Worm (Caenorhabditis elegans) whole organism, L3 larva: ENCODE results near the gene clec-128.

Experiments
- aly-2 ChIP-seq: fragments of 150-350 bp; optimal IDR thresholded peaks from 2 replicates; lab custom pipeline; 2014; ENCODE audit warnings: missing biosample characterization, missing genetic modification characterization
- ceh-16 ChIP-seq: sonication (generic microtip); optimal IDR thresholded peaks from 2 replicates; lab custom pipeline; 2017; ENCODE audit warnings: missing biosample characterization, missing genetic modification characterization
- daf-12 ChIP-seq: fragments of 150-350 bp; optimal IDR thresholded peaks from 2 replicates; lab custom pipeline; 2014; ENCODE audit warnings: missing biosample characterization, missing genetic modification reagents, missing genetic modification characterization
- lin-15B ChIP-seq: fragments of 150-350 bp; optimal IDR thresholded peaks from 2 replicates; lab custom pipeline; 2014; ENCODE audit warnings: missing biosample characterization, missing genetic modification characterization
- lin-39 ChIP-seq: fragments of 150-350 bp; optimal IDR thresholded peaks from 2 replicates; lab custom pipeline; 2018; ENCODE audit warnings: missing biosample characterization, missing genetic modification reagents, missing genetic modification characterization
- mml-1 ChIP-seq: fragments of 150-350 bp; sonication (generic microtip); optimal IDR thresholded peaks from 3 replicates; lab custom pipeline; 2014; ENCODE audit warnings: missing biosample characterization, missing genetic modification characterization
- nfya-1 ChIP-seq: sonication (generic microtip); optimal IDR thresholded peaks from 2 replicates; lab custom pipeline; 2017; ENCODE audit warnings: missing genetic modification characterization, mild to moderate bottlenecking, missing compliant biosample characterization, antibody characterized with exemption, moderate library complexity; ENCODE audit not compliant: insufficient read depth
- nhr-28 ChIP-seq: fragments of 150-350 bp; optimal IDR thresholded peaks from 2 replicates; lab custom pipeline; 2014; ENCODE audit warnings: missing biosample characterization, missing genetic modification characterization
- pha-4 ChIP-seq: fragments of 150-350 bp; optimal IDR thresholded peaks from 2 replicates; lab custom pipeline; 2014; ENCODE audit warnings: missing biosample characterization, missing genetic modification reagents, missing genetic modification characterization
- snpc-4 ChIP-seq: fragments of 150-350 bp; optimal IDR thresholded peaks from 2 replicates; lab custom pipeline; 2014; ENCODE audit warnings: missing biosample characterization, missing genetic modification characterization
- tbx-2 ChIP-seq: sonication (generic microtip); optimal IDR thresholded peaks from 2 replicates; lab custom pipeline; 2016; ENCODE audit warnings: mild to moderate bottlenecking, missing genetic modification characterization, missing compliant biosample characterization
- unc-39 ChIP-seq: sonication (generic microtip); optimal IDR thresholded peaks from 4 replicates; lab custom pipeline; 2017; ENCODE audit warnings: missing biosample characterization, missing genetic modification characterization

ce11 chrII:3567066-3567465 is 3.8 kb downstream of the clec-128 start:
- no peak for TF ChIP-seq nhr-28 (tag; lab: Kevin White, UChicago)
- no peak for TF ChIP-seq nfya-1
- no peak for TF ChIP-seq tbx-2 (tag; lab: Kevin White, UChicago)
- no peak for TF ChIP-seq unc-39 (tag; lab: Kevin White, UChicago)
- no peak for TF ChIP-seq daf-12 (tag; lab: Kevin White, UChicago)
- no peak for TF ChIP-seq aly-2 (tag; lab: Kevin White, UChicago)
- no peak for TF ChIP-seq snpc-4 (tag; lab: Kevin White, UChicago)
- no peak for TF ChIP-seq ceh-16 (tag; lab: Kevin White, UChicago)
- TF ChIP-seq lin-39 (tag; lab: Kevin White, UChicago): no peak
- no peak for TF ChIP-seq pha-4
- TF ChIP-seq lin-15B (tag; lab: Kevin White, UChicago): no peak
- no peak for TF ChIP-seq mml-1
